Fruit fly (Drosophila melanogaster): ENCODE measurements around the gene CG12236.

Gene CG12236

dm6 chrX:5900146-5901093 lies 7.5 kb upstream of the CG12236 start, which contains the start of gene Act5C (continued):
- TF ChIP-seq Chrac-16 (GFP tag; optimal IDR thresholded peaks at IDR 0.05) (peak; percentile 94), cato (GFP tag; optimal IDR thresholded peaks at IDR 0.05; ENCODE audit: borderline replicate concordance) (peak; percentile 80), zfh1 (GFP tag; IDR thresholded peaks at IDR 0.05) (peak; percentile 97), phol (tag; optimal IDR thresholded peaks at IDR 0.05) (peak; percentile 93), mirr (GFP tag; optimal IDR thresholded peaks at IDR 0.05) (peak; percentile 77), Hsf (GFP tag; optimal IDR thresholded peaks at IDR 0.05) (peak; percentile 95), pita (GFP tag; optimal IDR thresholded peaks at IDR 0.05) (no peak), MBD-R2 (GFP tag; IDR thresholded peaks at IDR 0.05) (peak; percentile 75), ci (GFP tag; IDR thresholded peaks at IDR 0.05) (peak; percentile 97), ems (GFP tag; optimal IDR thresholded peaks at IDR 0.05) (peak; percentile 95), hkb (optimal IDR thresholded peaks at IDR 0.05) (no peak), hkb (GFP tag; IDR thresholded peaks at IDR 0.05) (peak; percentile 94), gcm2 (GFP tag; optimal IDR thresholded peaks at IDR 0.05) (peak; percentile 90), Ssrp (tag; optimal IDR thresholded peaks at IDR 0.05) (peak; percentile 87), CG17186 (GFP tag; optimal IDR thresholded peaks at IDR 0.05) (peak; percentile 73), CG34376 (GFP tag; optimal IDR thresholded peaks at IDR 0.05) (peak; percentile 75), B-H1 (GFP tag; IDR thresholded peaks at IDR 0.05) (peak; percentile 78), fd96Cb (tag; optimal IDR thresholded peaks at IDR 0.05) (peak; percentile 95), Elba2 (GFP tag; optimal IDR thresholded peaks at IDR 0.05) (peak; percentile 74), Dll (GFP tag; IDR thresholded peaks at IDR 0.05; ENCODE audit: partially characterized antibody) (no peak), CG3847 (GFP tag; IDR thresholded peaks at IDR 0.05) (peak; percentile 90), chn (GFP tag; optimal IDR thresholded peaks at IDR 0.05) (peak; percentile 96), trh (GFP tag; optimal IDR thresholded peaks at IDR 0.05) (peak; percentile 73), CG11723 (GFP tag; optimal IDR thresholded peaks at IDR 0.05) (peak; percentile 85), luna (GFP tag; optimal IDR thresholded peaks at IDR 0.05) (peak; percentile 81), CG12104 (GFP tag; optimal IDR thresholded peaks at IDR 0.05) (peak; percentile 82), CG3995 (GFP tag; optimal IDR thresholded peaks at IDR 0.05) (peak; percentile 65), dpn (GFP tag; optimal IDR thresholded peaks at IDR 0.05) (peak; percentile 92 to 97), kah (GFP tag; optimal IDR thresholded peaks at IDR 0.05) (peak; percentile 76), CG4404 (GFP tag; IDR thresholded peaks at IDR 0.05) (peak; percentile 90), CG8359 (GFP tag; optimal IDR thresholded peaks at IDR 0.05; ENCODE audit: borderline replicate concordance) (peak; percentile 86), CG14710 (tag; optimal IDR thresholded peaks at IDR 0.05) (peak; percentile 93), stwl (tag; optimal IDR thresholded peaks at IDR 0.05) (peak; percentile 66), sug (tag; optimal IDR thresholded peaks at IDR 0.05) (peak; percentile 85), CG2120 (GFP tag; optimal IDR thresholded peaks at IDR 0.05) (peak; percentile 95), CG1233 (GFP tag; optimal IDR thresholded peaks at IDR 0.05) (peak; percentile 93), Nf-YB (GFP tag; optimal IDR thresholded peaks at IDR 0.05) (peak; percentile 81), zen (tag; optimal IDR thresholded peaks at IDR 0.05) (peak; percentile 97), CG10267 (tag; optimal IDR thresholded peaks at IDR 0.05) (peak; percentile 91), gro (GFP tag; optimal IDR thresholded peaks at IDR 0.05) (peak; percentile 93), croc (GFP tag; conservative IDR thresholded peaks at IDR 0.05) (peak; percentile 92), repo (GFP tag; optimal IDR thresholded peaks at IDR 0.05) (peak; percentile 95), Hr39 (optimal IDR thresholded peaks at IDR 0.05) (no peak), Hand (GFP tag; optimal IDR thresholded peaks at IDR 0.05) (peak; percentile 78), ash1 (GFP tag; optimal IDR thresholded peaks at IDR 0.05) (peak; percentile 9), CG14441 (GFP tag; IDR thresholded peaks at IDR 0.05) (peak; percentile 91), GATAe (GFP tag; conservative IDR thresholded peaks at IDR 0.05) (peak; percentile 13; the same call in 1 of the 2 replicates), tgo (GFP tag; IDR thresholded peaks at IDR 0.05) (peak; percentile 89), CG13424 (tag; optimal IDR thresholded peaks at IDR 0.05) (peak; percentile 93)

Data from whole organism, embryonic.